Fruit fly (Drosophila melanogaster) whole organism, embryonic: ENCODE measurements around the gene Chd64.

Experiments used
- Atf-2 ChIP-seq: fragments of 200-800 bp; sonication (Bioruptor generic); optimal IDR thresholded peaks from 2 replicates; lab custom pipeline; 2016; ENCODE audit warnings: missing biosample characterization, missing genetic modification characterization
- Atf6 ChIP-seq: fragments of 200-800 bp; sonication (Bioruptor generic); IDR thresholded peaks from 2 replicates; pipeline ENCODE4 v1.3.6; 2022; ENCODE audit warnings: missing biosample characterization, missing genetic modification characterization
- Awh ChIP-seq: fragments of 200-800 bp; sonication (Bioruptor generic); IDR thresholded peaks from 2 replicates; pipeline ENCODE4, ENCODE4 v1.3.6; 2022; ENCODE audit warnings: missing biosample characterization, missing genetic modification characterization
- CG10321 ChIP-seq: fragments of 200-800 bp; sonication (Bioruptor generic); IDR thresholded peaks from 2 replicates; pipeline ENCODE4 v1.3.6; 2022; ENCODE audit warnings: missing biosample characterization, missing genetic modification characterization
- CG10543 ChIP-seq: fragments of 200-800 bp; sonication (Bioruptor generic); optimal IDR thresholded peaks from 3 replicates; lab custom pipeline; 2017; ENCODE audit warnings: missing biosample characterization, mild to moderate bottlenecking, missing genetic modification characterization, moderate library complexity
- CG11695 ChIP-seq: fragments of 200-800 bp; sonication (Bioruptor generic); IDR thresholded peaks from 3 replicates; pipeline ENCODE4 v1.3.6; 2022; ENCODE audit warnings: missing biosample characterization, missing genetic modification characterization
- CG12659 ChIP-seq: fragments of 200-800 bp; sonication (Bioruptor generic); optimal IDR thresholded peaks from 3 replicates; lab custom pipeline; 2017; ENCODE audit warnings: mild to moderate bottlenecking, missing biosample characterization, missing genetic modification reagents, missing genetic modification characterization
- CG13424 ChIP-seq: fragments of 200-800 bp; sonication (Bioruptor generic); optimal IDR thresholded peaks from 2 replicates; lab custom pipeline; 2019; ENCODE audit warnings: missing biosample characterization, mild to moderate bottlenecking, missing genetic modification characterization, moderate library complexity
- CG14441 ChIP-seq: fragments of 200-800 bp; sonication (Bioruptor generic); IDR thresholded peaks from 2 replicates; pipeline ENCODE4 v1.3.6; 2022; ENCODE audit warnings: missing biosample characterization, missing genetic modification characterization
- CG14710 ChIP-seq: fragments of 200-800 bp; sonication (Bioruptor generic); optimal IDR thresholded peaks from 3 replicates; lab custom pipeline; 2019; ENCODE audit warnings: missing biosample characterization, mild to moderate bottlenecking, missing genetic modification characterization, moderate library complexity
- CG1603 ChIP-seq: fragments of 200-800 bp; sonication (Bioruptor generic); optimal IDR thresholded peaks from 2 replicates; lab custom pipeline; 2019; ENCODE audit warnings: missing biosample characterization, mild to moderate bottlenecking, missing genetic modification characterization, moderate library complexity
- CG17186 ChIP-seq: fragments of 200-800 bp; sonication (Bioruptor generic); optimal IDR thresholded peaks from 3 replicates; lab custom pipeline; 2017; ENCODE audit warnings: missing biosample characterization, missing genetic modification reagents, missing genetic modification characterization
- CG17829 ChIP-seq: fragments of 200-800 bp; optimal IDR thresholded peaks from 2 replicates; lab custom pipeline; 2019; ENCODE audit warnings: missing biosample characterization, mild to moderate bottlenecking, missing genetic modification characterization, moderate library complexity
- CG33213 ChIP-seq: fragments of 200-800 bp; sonication (Bioruptor generic); optimal IDR thresholded peaks from 3 replicates; lab custom pipeline; 2016; ENCODE audit warnings: missing biosample characterization, missing genetic modification characterization
- CG3838 ChIP-seq: fragments of 200-800 bp; sonication (Bioruptor generic); optimal IDR thresholded peaks from 3 replicates; lab custom pipeline; 2016; ENCODE audit warnings: missing biosample characterization, missing genetic modification characterization
- CG6791 ChIP-seq: fragments of 200-800 bp; sonication (Bioruptor generic); IDR thresholded peaks from 3 replicates; pipeline ENCODE4 v1.3.6; 2022; ENCODE audit warnings: missing biosample characterization, missing genetic modification characterization; ENCODE audit not compliant: partially characterized antibody
- CG7839 ChIP-seq: fragments of 200-800 bp; sonication (Bioruptor generic); optimal IDR thresholded peaks from 3 replicates; lab custom pipeline; 2018; ENCODE audit warnings: missing biosample characterization, mild to moderate bottlenecking, missing genetic modification characterization, moderate library complexity
- CG8388 ChIP-seq: fragments of 200-800 bp; sonication (Bioruptor generic); optimal IDR thresholded peaks from 2 replicates; lab custom pipeline; 2019; ENCODE audit warnings: missing biosample characterization, mild to moderate bottlenecking, missing genetic modification characterization, moderate library complexity
- CG8478 ChIP-seq: fragments of >200 bp; optimal IDR thresholded peaks from 2 replicates; lab custom pipeline; 2018
- CG8924 ChIP-seq: fragments of 200-800 bp; optimal IDR thresholded peaks from 3 replicates; lab custom pipeline; 2019; ENCODE audit warnings: missing biosample characterization, mild to moderate bottlenecking, missing genetic modification characterization, moderate library complexity
- CG9437 ChIP-seq: fragments of 200-800 bp; sonication (Bioruptor generic); optimal IDR thresholded peaks from 2 replicates; lab custom pipeline; 2018; ENCODE audit warnings: missing biosample characterization, mild to moderate bottlenecking, missing genetic modification characterization
- CG9817 ChIP-seq: fragments of 200-800 bp; sonication (Bioruptor generic); optimal IDR thresholded peaks from 2 replicates; lab custom pipeline; 2018; ENCODE audit warnings: missing biosample characterization, mild to moderate bottlenecking, missing genetic modification characterization, moderate library complexity
- Dad ChIP-seq: fragments of 200-800 bp; sonication (Bioruptor generic); optimal IDR thresholded peaks from 3 replicates; lab custom pipeline; 2016; ENCODE audit warnings: missing biosample characterization, missing genetic modification characterization
- Dbx ChIP-seq: fragments of 200-800 bp; sonication (Bioruptor generic); IDR thresholded peaks from 3 replicates; pipeline ENCODE4 v1.3.6; 2022; ENCODE audit warnings: missing biosample characterization, missing genetic modification characterization
- Dfd ChIP-seq, 2 experiments: fragments of >200 bp; optimal IDR thresholded peaks; 2 replicates each; lab custom pipeline; 2017; ENCODE audit warnings: missing biosample characterization in 2 of 2, missing genetic modification characterization in 2 of 2
- H2.0 ChIP-seq: fragments of 200-800 bp; sonication (Bioruptor generic); IDR thresholded peaks from 2 replicates; pipeline ENCODE4 v1.3.6; 2022; ENCODE audit warnings: missing biosample characterization, missing genetic modification characterization
- HLH4C ChIP-seq: fragments of 200-800 bp; sonication (Bioruptor generic); IDR thresholded peaks from 3 replicates; pipeline ENCODE4 v1.3.6; 2022; ENCODE audit warnings: missing biosample characterization, missing genetic modification characterization; ENCODE audit not compliant: partially characterized antibody
- HmgZ ChIP-seq: fragments of 200-800 bp; sonication (Bioruptor generic); optimal IDR thresholded peaks from 2 replicates; lab custom pipeline; 2018; ENCODE audit warnings: missing biosample characterization, mild to moderate bottlenecking, missing genetic modification characterization
- NK7.1 ChIP-seq: fragments of 200-800 bp; sonication (Bioruptor generic); optimal IDR thresholded peaks from 3 replicates; lab custom pipeline; 2016; ENCODE audit warnings: missing biosample characterization, missing genetic modification characterization
- Pdp1 ChIP-seq, 2 experiments: fragments of 200-800 bp; sonication (Bioruptor generic); optimal IDR thresholded peaks; 3 replicates each; lab custom pipeline; 2016; ENCODE audit warnings: missing biosample characterization in 2 of 2, missing genetic modification characterization in 2 of 2, mild to moderate bottlenecking in 1 of 2, moderate library complexity in 1 of 2
- Scr ChIP-seq: fragments of 200-800 bp; sonication (Bioruptor generic); IDR thresholded peaks from 2 replicates; pipeline ENCODE4 v1.3.6; 2022; ENCODE audit warnings: missing biosample characterization, missing genetic modification characterization; ENCODE audit not compliant: partially characterized antibody
- abd-A ChIP-seq: fragments of 200-800 bp; sonication (Bioruptor generic); optimal IDR thresholded peaks from 3 replicates; lab custom pipeline; 2019; ENCODE audit warnings: missing biosample characterization, mild to moderate bottlenecking, missing genetic modification characterization, moderate library complexity
- bbx ChIP-seq: fragments of 200-800 bp; sonication (Bioruptor generic); IDR thresholded peaks from 2 replicates; pipeline ENCODE4 v1.3.6; 2022; ENCODE audit warnings: missing biosample characterization, missing genetic modification characterization; ENCODE audit not compliant: partially characterized antibody
- cg ChIP-seq: fragments of 200-800 bp; sonication (Bioruptor generic); optimal IDR thresholded peaks from 3 replicates; lab custom pipeline; 2019; ENCODE audit warnings: missing biosample characterization, mild to moderate bottlenecking, missing genetic modification characterization, moderate library complexity
- ewg ChIP-seq: fragments of 200-800 bp; sonication (Bioruptor generic); optimal IDR thresholded peaks from 3 replicates; lab custom pipeline; 2017; ENCODE audit warnings: mild to moderate bottlenecking, missing biosample characterization, missing genetic modification reagents, missing genetic modification characterization
- exex ChIP-seq: fragments of 200-800 bp; sonication (Bioruptor generic); optimal IDR thresholded peaks from 4 replicates; lab custom pipeline; 2018; ENCODE audit warnings: missing biosample characterization, mild to moderate bottlenecking, missing genetic modification characterization, moderate library complexity
- fd3F ChIP-seq: fragments of 200-800 bp; sonication (Bioruptor generic); optimal IDR thresholded peaks from 2 replicates; lab custom pipeline; 2018; ENCODE audit warnings: missing biosample characterization, mild to moderate bottlenecking, missing genetic modification characterization, moderate library complexity
- gcm ChIP-seq: fragments of 200-800 bp; sonication (Bioruptor generic); optimal IDR thresholded peaks from 2 replicates; lab custom pipeline; 2019; ENCODE audit warnings: missing biosample characterization, mild to moderate bottlenecking, missing genetic modification characterization, moderate library complexity
- knrl ChIP-seq: fragments of 200-800 bp; sonication (Bioruptor generic); IDR thresholded peaks from 3 replicates; pipeline ENCODE4 v1.3.6; 2022; ENCODE audit warnings: missing biosample characterization, missing genetic modification characterization; ENCODE audit not compliant: partially characterized antibody
- nerfin-1 ChIP-seq: fragments of 200-800 bp; sonication (Bioruptor generic); optimal IDR thresholded peaks from 3 replicates; lab custom pipeline; 2019; ENCODE audit warnings: missing biosample characterization, mild to moderate bottlenecking, missing genetic modification characterization, moderate library complexity
- psq ChIP-seq: fragments of 200-800 bp; sonication (Bioruptor generic); optimal IDR thresholded peaks from 2 replicates; lab custom pipeline; 2017; ENCODE audit warnings: missing biosample characterization, missing genetic modification characterization
- pzg ChIP-seq: fragments of 200-800 bp; sonication (Bioruptor generic); optimal IDR thresholded peaks from 3 replicates; lab custom pipeline; 2018; ENCODE audit warnings: missing biosample characterization, mild to moderate bottlenecking, missing genetic modification characterization, moderate library complexity
- sens ChIP-seq: fragments of 200-800 bp; sonication (Bioruptor generic); peaks from one replicate; lab custom pipeline; 2016; ENCODE audit warnings: missing biosample characterization, missing genetic modification characterization
- sisA ChIP-seq: fragments of 200-800 bp; sonication (Bioruptor generic); IDR thresholded peaks from 2 replicates; pipeline ENCODE4 v1.3.6; 2022; ENCODE audit warnings: missing biosample characterization, missing genetic modification characterization
- slbo ChIP-seq: fragments of 200-800 bp; sonication (Bioruptor generic); IDR thresholded peaks from 2 replicates; pipeline ENCODE4 v1.3.6; 2022; ENCODE audit warnings: missing biosample characterization, missing genetic modification characterization
- ssp ChIP-seq: fragments of 200-800 bp; sonication (Bioruptor generic); IDR thresholded peaks from 2 replicates; pipeline ENCODE4 v1.3.6; 2022; ENCODE audit warnings: missing biosample characterization, missing genetic modification characterization
- tx ChIP-seq: fragments of 200-800 bp; sonication (Bioruptor generic); optimal IDR thresholded peaks from 2 replicates; lab custom pipeline; 2016; ENCODE audit warnings: missing biosample characterization, missing genetic modification characterization
- z ChIP-seq: fragments of 200-800 bp; sonication (Bioruptor generic); IDR thresholded peaks from 3 replicates; pipeline ENCODE4 v1.3.6; 2022; ENCODE audit warnings: missing biosample characterization, missing genetic modification characterization

The Chd64 gene

dm6 chr3L:4092705-4093257, 29.4 kb downstream of the Chd64 start, which contains the start of gene CG14990 (continued):
- TF ChIP-seq pzg (peak; percentile 30), HmgZ (tag; lab: Kevin White, UChicago) (peak; percentile 43), CG1603 (tag; lab: Kevin White, UChicago) (peak; percentile 45), CG3838 (GFP tag; lab: Kevin White, UChicago) (no peak), CG9437 (GFP tag; lab: Kevin White, UChicago) (peak; percentile 100), CG7839 (tag; lab: Kevin White, UChicago) (peak; percentile 19), CG17829 (peak; percentile 10), CG9817 (tag; lab: Kevin White, UChicago) (no peak), CG6791 (peak; percentile 34; the same call in 1 of the 3 replicates), psq (GFP tag; lab: Kevin White, UChicago) (no peak), Dfd (GFP tag; optimal IDR thresholded peaks at IDR 0.05; lab: Kevin White, UChicago) (peak in 1 of 2 experiments; percentile 87), Scr (GFP tag; lab: Robert Waterston, UW) (0 out of 2 replicates have a peak, but pooled peaks have one; percentile 26), CG8478 (lab: Kevin White, UChicago) (no peak), sisA (GFP tag; lab: Robert Waterston, UW) (no peak), knrl (GFP tag; lab: Robert Waterston, UW) (peak; percentile 63; the same call in 1 of the 3 replicates), Dbx (GFP tag; lab: Robert Waterston, UW) (0 out of 3 replicates have a peak, but pooled peaks have one; percentile 38), Atf6 (GFP tag; lab: Robert Waterston, UW) (0 out of 2 replicates have a peak, but pooled peaks have one; percentile 13), slbo (GFP tag; lab: Robert Waterston, UW) (no peak), bbx (GFP tag; lab: Robert Waterston, UW) (0 out of 2 replicates have a peak, but pooled peaks have one; percentile 31), sens (peak; percentile 75), CG14710 (tag; lab: Kevin White, UChicago) (peak; percentile 2), HLH4C (GFP tag; lab: Robert Waterston, UW) (0 out of 3 replicates have a peak, but pooled peaks have one; percentile 19), CG12659 (GFP tag; lab: Kevin White, UChicago) (peak; percentile 25)

DNA sequence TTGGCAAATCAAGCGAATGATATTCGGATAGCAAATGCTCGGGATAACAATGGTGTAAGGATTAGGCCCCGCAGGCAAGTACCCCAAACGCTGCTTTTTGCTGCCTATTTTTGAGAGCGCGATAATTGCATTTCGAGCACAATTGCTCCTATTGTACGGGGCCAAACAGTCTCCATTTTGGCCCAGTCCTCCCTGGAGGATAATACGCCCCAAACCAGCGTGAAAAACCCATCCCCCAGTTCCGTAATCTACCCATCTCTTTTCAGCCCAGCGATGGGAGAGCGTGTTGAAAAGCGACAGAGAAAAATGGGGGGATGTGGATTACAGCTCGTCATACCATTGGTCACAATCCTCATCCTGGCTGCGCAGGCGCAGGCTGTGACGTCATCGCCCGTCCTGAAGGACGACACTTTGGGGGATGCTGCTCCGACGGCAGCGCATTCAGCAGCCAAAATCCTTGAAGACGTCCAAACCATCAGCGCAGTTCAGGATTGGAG, 33.4 kb downstream of the Chd64 start, which contains the start of gene Gad1:
Gad1 (minus strand) TSS at position 51 of the 497 bp plus-strand sequence.
- TF ChIP-seq CG8924 (tag; lab: Kevin White, UChicago): no peak
- no peak for TF ChIP-seq CG17186 (GFP tag; lab: Kevin White, UChicago)
- TF ChIP-seq ewg: peak; percentile 93
- peak in 1 of 2 experiments; percentile 31 for TF ChIP-seq Pdp1 (GFP tag; optimal IDR thresholded peaks at IDR 0.05; lab: Kevin White, UChicago)
- no peak for TF ChIP-seq cg (GFP tag; lab: Kevin White, UChicago)
- no peak for TF ChIP-seq H2.0 (GFP tag; lab: Robert Waterston, UW)
- TF ChIP-seq tx: no peak
- no peak for TF ChIP-seq CG11695 (GFP tag; lab: Robert Waterston, UW)
- TF ChIP-seq z: no peak
- no peak for TF ChIP-seq CG8388 (GFP tag; lab: Kevin White, UChicago)
- no peak for TF ChIP-seq CG14441
- no peak for TF ChIP-seq Awh (GFP tag; lab: Robert Waterston, UW)
- TF ChIP-seq CG33213 (GFP tag; lab: Kevin White, UChicago): no peak
- no peak for TF ChIP-seq Dad (GFP tag; lab: Kevin White, UChicago)
- TF ChIP-seq fd3F (GFP tag; lab: Kevin White, UChicago): no peak
- no peak for TF ChIP-seq NK7.1
- TF ChIP-seq gcm: no peak
- TF ChIP-seq CG13424: no peak
- no peak for TF ChIP-seq exex (tag; lab: Kevin White, UChicago)
- TF ChIP-seq ssp: no peak
- no peak for TF ChIP-seq nerfin-1 (tag; lab: Kevin White, UChicago)
- TF ChIP-seq Atf-2 (GFP tag; lab: Kevin White, UChicago): no peak
- TF ChIP-seq Scr (GFP tag; lab: Robert Waterston, UW): no peak
- no peak for TF ChIP-seq CG10543
- TF ChIP-seq abd-A (tag; lab: Kevin White, UChicago): peak; percentile 35
- TF ChIP-seq Dfd (GFP tag; optimal IDR thresholded peaks at IDR 0.05; lab: Kevin White, UChicago): no peak
- peak; percentile 61 for TF ChIP-seq CG10321 (GFP tag; lab: Robert Waterston, UW)
